Worm (Caenorhabditis elegans): ENCODE measurements around the gene F15H10.8.

DNA sequence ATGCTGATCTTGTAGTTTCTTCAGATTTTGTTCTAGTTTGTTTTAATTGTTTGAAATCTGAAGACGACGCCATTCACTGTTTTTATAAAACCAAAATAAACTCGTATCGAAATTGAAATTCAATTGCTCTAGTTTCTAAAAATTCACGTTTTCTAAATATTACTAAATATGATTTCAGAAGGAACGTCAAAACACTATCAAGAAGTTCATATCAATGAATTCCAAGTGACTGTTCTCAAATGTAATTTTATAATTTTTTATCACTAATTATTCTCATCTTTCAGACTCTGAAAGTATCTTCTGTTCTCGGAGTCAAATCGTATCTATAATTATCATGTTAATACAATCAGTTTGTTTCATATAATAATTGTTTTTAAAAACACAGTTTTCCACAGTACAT is 38.0 kb upstream of the F15H10.8 start, which contains the start of gene snf-10:
- no peak for TF ChIP-seq ham-2 (GFP tag; optimal IDR thresholded peaks at IDR 0.05)
- no peak for TF ChIP-seq lsy-2 (tag; optimal IDR thresholded peaks at IDR 0.05)
- TF ChIP-seq sptf-1 (tag; optimal IDR thresholded peaks at IDR 0.05) = no peak
- no peak for TF ChIP-seq hlh-1 (tag; optimal IDR thresholded peaks at IDR 0.05)
- TF ChIP-seq ceh-83 (GFP tag; optimal IDR thresholded peaks at IDR 0.05) = no peak
